Worm (Caenorhabditis elegans) whole organism, L1 larva: ENCODE results near the gene nhr-19.

ENCODE experiments used
- C04F5.9 ChIP-seq: sonication (generic microtip); optimal IDR thresholded peaks from 2 replicates; lab custom pipeline; 2016; ENCODE audit warnings: missing genetic modification characterization, missing compliant biosample characterization
- C16A3.4 ChIP-seq: fragments of 150-350 bp; optimal IDR thresholded peaks from 2 replicates; lab custom pipeline; 2014; ENCODE audit warnings: missing biosample characterization, missing genetic modification characterization
- C34B4.2 ChIP-seq: sonication (generic microtip); optimal IDR thresholded peaks from 2 replicates; lab custom pipeline; 2017; ENCODE audit warnings: mild to moderate bottlenecking, missing genetic modification characterization, missing compliant biosample characterization
- F16B12.6 ChIP-seq: fragments of 150-350 bp; optimal IDR thresholded peaks from 2 replicates; lab custom pipeline; 2014; ENCODE audit warnings: missing biosample characterization, missing genetic modification characterization
- Y116A8C.19 ChIP-seq: sonication (generic microtip); optimal IDR thresholded peaks from 2 replicates; lab custom pipeline; 2016; ENCODE audit warnings: missing compliant biosample characterization, missing genetic modification characterization, borderline replicate concordance
- aha-1 ChIP-seq: fragments of 150-350 bp; optimal IDR thresholded peaks from 2 replicates; lab custom pipeline; 2014; ENCODE audit warnings: missing biosample characterization, missing genetic modification characterization
- aly-2 ChIP-seq: fragments of 150-350 bp; optimal IDR thresholded peaks from 2 replicates; lab custom pipeline; 2014; ENCODE audit warnings: missing biosample characterization, missing genetic modification characterization
- ama-1 ChIP-seq: fragments of 150-350 bp; optimal IDR thresholded peaks from 2 replicates; lab custom pipeline; 2014
- blmp-1 ChIP-seq: fragments of 150-350 bp; optimal IDR thresholded peaks from 2 replicates; lab custom pipeline; 2014; ENCODE audit warnings: missing biosample characterization, missing genetic modification characterization
- ceh-63 ChIP-seq: fragments of 200-800 bp; sonication (Bioruptor generic); optimal IDR thresholded peaks from 2 replicates; lab custom pipeline; 2018; ENCODE audit warnings: mild to moderate bottlenecking, missing genetic modification characterization, missing compliant biosample characterization
- ceh-8 ChIP-seq: fragments of 200-800 bp; sonication (Bioruptor generic); optimal IDR thresholded peaks from 2 replicates; lab custom pipeline; 2018; ENCODE audit warnings: mild to moderate bottlenecking, missing genetic modification characterization, moderate library complexity, missing compliant biosample characterization
- ceh-82 ChIP-seq, 3 experiments: fragments of 150-350 bp in 1 of 3; sonication (generic microtip) in 2 of 3; optimal IDR thresholded peaks; 2 replicates each; lab custom pipeline; 2014 to 2017; ENCODE audit warnings: missing biosample characterization in 3 of 3, missing genetic modification characterization in 3 of 3
- ceh-88 ChIP-seq: fragments of 200-800 bp; sonication (Bioruptor generic); IDR thresholded peaks from 2 replicates; pipeline ENCODE4 v1.3.6; 2022; ENCODE audit warnings: missing genetic modification characterization, missing compliant biosample characterization
- ces-1 ChIP-seq: fragments of 150-350 bp; optimal IDR thresholded peaks from 2 replicates; lab custom pipeline; 2014; ENCODE audit warnings: missing biosample characterization, missing genetic modification reagents, missing genetic modification characterization
- dpl-1 ChIP-seq, 3 experiments: fragments of 150-350 bp in 2 of 3; sonication (generic microtip) in 1 of 3; optimal IDR thresholded peaks; 2 replicates each; lab custom pipeline; 2014 to 2017; ENCODE audit warnings: missing biosample characterization in 3 of 3, missing genetic modification characterization in 3 of 3, missing genetic modification reagents in 3 of 3
- dsc-1 ChIP-seq: sonication (generic microtip); optimal IDR thresholded peaks from 2 replicates; lab custom pipeline; 2016; ENCODE audit warnings: mild to moderate bottlenecking, missing genetic modification characterization, missing compliant biosample characterization
- efl-1 ChIP-seq, 4 experiments: fragments of 150-350 bp; optimal IDR thresholded peaks in 3 of 4; peaks in 1 of 4; 1 replicate in 1 of 4; 2 replicates in 3 of 4; lab custom pipeline; 2014; ENCODE audit warnings: missing biosample characterization in 2 of 4, missing genetic modification characterization in 2 of 4, missing genetic modification reagents in 2 of 4
- egl-13 ChIP-seq: sonication (generic microtip); optimal IDR thresholded peaks from 2 replicates; lab custom pipeline; 2016; ENCODE audit warnings: missing genotype, missing genetic modification reagents, missing genetic modification characterization, missing compliant biosample characterization
- elt-2 ChIP-seq: sonication (generic microtip); optimal IDR thresholded peaks from 2 replicates; lab custom pipeline; 2016; ENCODE audit warnings: missing genetic modification characterization, mild to moderate bottlenecking, inconsistent platforms, missing compliant biosample characterization, missing genetic modification reagents
- elt-3 ChIP-seq, 6 experiments: fragments of 150-350 bp in 1 of 6; sonication (generic microtip); optimal IDR thresholded peaks; 2 replicates each; lab custom pipeline; 2017 to 2018; ENCODE audit warnings: missing biosample characterization in 6 of 6, missing genetic modification characterization in 6 of 6, inconsistent platforms in 1 of 6
- fkh-4 ChIP-seq: sonication (generic microtip); optimal IDR thresholded peaks from 2 replicates; lab custom pipeline; 2016; ENCODE audit warnings: missing compliant biosample characterization, missing genetic modification characterization, borderline replicate concordance
- fkh-8 ChIP-seq: sonication (generic microtip); optimal IDR thresholded peaks from 2 replicates; lab custom pipeline; 2016; ENCODE audit warnings: mild to moderate bottlenecking, missing genetic modification characterization, missing compliant biosample characterization
- fos-1 ChIP-seq: fragments of 150-350 bp; optimal IDR thresholded peaks from 2 replicates; lab custom pipeline; 2014; ENCODE audit warnings: missing biosample characterization, missing genetic modification characterization
- hlh-17 ChIP-seq: fragments of 200-800 bp; sonication (Bioruptor generic); optimal IDR thresholded peaks from 2 replicates; lab custom pipeline; 2018; ENCODE audit warnings: missing genetic modification characterization, mild to moderate bottlenecking, missing compliant biosample characterization, moderate library complexity, borderline replicate concordance
- irx-1 ChIP-seq: sonication (generic microtip); optimal IDR thresholded peaks from 2 replicates; lab custom pipeline; 2016; ENCODE audit warnings: missing genetic modification characterization, missing compliant biosample characterization
- isw-1 ChIP-seq: fragments of 200-800 bp; sonication (Bioruptor generic); IDR thresholded peaks from 2 replicates; pipeline ENCODE4 v1.3.6; 2022; ENCODE audit warnings: missing genetic modification characterization, missing compliant biosample characterization
- lin-13 ChIP-seq: fragments of 150-350 bp; optimal IDR thresholded peaks from 2 replicates; lab custom pipeline; 2014; ENCODE audit warnings: missing biosample characterization, missing genetic modification reagents, missing genetic modification characterization
- lin-14 ChIP-seq: fragments of 200-800 bp; sonication (Bioruptor generic); optimal IDR thresholded peaks from 2 replicates; lab custom pipeline; 2018; ENCODE audit warnings: mild to moderate bottlenecking, missing genetic modification characterization, moderate library complexity, missing compliant biosample characterization
- lin-15B ChIP-seq: fragments of 150-350 bp; sonication (generic microtip); optimal IDR thresholded peaks from 3 replicates; lab custom pipeline; 2014; ENCODE audit warnings: missing biosample characterization, missing genetic modification characterization
- lin-35 ChIP-seq, 2 experiments: fragments of 150-350 bp; optimal IDR thresholded peaks; 2 replicates each; lab custom pipeline; 2014; ENCODE audit warnings: missing biosample characterization in 2 of 2, missing genetic modification characterization in 2 of 2, missing genetic modification reagents in 2 of 2
- lin-39 ChIP-seq: fragments of 150-350 bp; optimal IDR thresholded peaks from 2 replicates; lab custom pipeline; 2014; ENCODE audit warnings: missing biosample characterization, missing genetic modification reagents, missing genetic modification characterization
- lsy-2 ChIP-seq, 2 experiments: fragments of 150-350 bp; optimal IDR thresholded peaks; 2 replicates each; lab custom pipeline; 2014; ENCODE audit warnings: missing biosample characterization in 2 of 2, missing genetic modification characterization in 2 of 2
- mef-2 ChIP-seq: fragments of 150-350 bp; optimal IDR thresholded peaks from 2 replicates; lab custom pipeline; 2014; ENCODE audit warnings: missing biosample characterization, missing genetic modification characterization
- mep-1 ChIP-seq: fragments of 150-350 bp; optimal IDR thresholded peaks from 2 replicates; lab custom pipeline; 2014; ENCODE audit warnings: missing biosample characterization, missing genetic modification characterization
- nhr-12 ChIP-seq: sonication (generic microtip); optimal IDR thresholded peaks from 2 replicates; lab custom pipeline; 2017; ENCODE audit warnings: missing biosample characterization, missing genetic modification characterization
- nhr-19 ChIP-seq: fragments of 200-800 bp; sonication (Bioruptor generic); conservative IDR thresholded peaks from 2 replicates; pipeline ENCODE4 v1.3.6; 2022; ENCODE audit warnings: missing genetic modification characterization, missing compliant biosample characterization
- nhr-20 ChIP-seq: sonication (generic microtip); optimal IDR thresholded peaks from 2 replicates; lab custom pipeline; 2016; ENCODE audit warnings: mild to moderate bottlenecking, missing genetic modification characterization, missing compliant biosample characterization
- nhr-237 ChIP-seq: fragments of 150-350 bp; optimal IDR thresholded peaks from 2 replicates; lab custom pipeline; 2014; ENCODE audit warnings: missing biosample characterization, missing genetic modification characterization
- nhr-76 ChIP-seq: sonication (generic microtip); optimal IDR thresholded peaks from 2 replicates; lab custom pipeline; 2017; ENCODE audit warnings: missing biosample characterization, missing genetic modification characterization
- nhr-84 ChIP-seq: sonication (generic microtip); optimal IDR thresholded peaks from 2 replicates; lab custom pipeline; 2017; ENCODE audit warnings: missing biosample characterization, missing genetic modification characterization
- nhr-85 ChIP-seq: sonication (generic microtip); peaks from one replicate; lab custom pipeline; 2016; ENCODE audit warnings: missing genetic modification characterization, inconsistent platforms, missing compliant biosample characterization
- nhr-90 ChIP-seq: sonication (generic microtip); optimal IDR thresholded peaks from 2 replicates; lab custom pipeline; 2016; ENCODE audit warnings: mild to moderate bottlenecking, missing genetic modification characterization, missing compliant biosample characterization; ENCODE audit not compliant: poor library complexity
- pag-3 ChIP-seq: sonication (generic microtip); optimal IDR thresholded peaks from 2 replicates; lab custom pipeline; 2017; ENCODE audit warnings: missing genetic modification characterization, mild to moderate bottlenecking, missing compliant biosample characterization, antibody characterized with exemption, borderline replicate concordance; ENCODE audit not compliant: insufficient read depth
- pax-3 ChIP-seq: fragments of 200-800 bp; sonication (Bioruptor generic); optimal IDR thresholded peaks from 2 replicates; lab custom pipeline; 2018; ENCODE audit warnings: mild to moderate bottlenecking, missing genetic modification characterization, moderate library complexity, missing compliant biosample characterization
- pqm-1 ChIP-seq: sonication (generic microtip); optimal IDR thresholded peaks from 3 replicates; lab custom pipeline; 2017; ENCODE audit warnings: missing biosample characterization, missing genetic modification characterization
- rnt-1 ChIP-seq: sonication (generic microtip); optimal IDR thresholded peaks from 2 replicates; lab custom pipeline; 2016; ENCODE audit warnings: mild to moderate bottlenecking, missing genetic modification characterization, moderate library complexity, missing compliant biosample characterization
- sox-4 ChIP-seq: sonication (generic microtip); optimal IDR thresholded peaks from 2 replicates; lab custom pipeline; 2016; ENCODE audit warnings: missing genetic modification characterization, missing compliant biosample characterization
- sptf-1 ChIP-seq: fragments of 150-350 bp; optimal IDR thresholded peaks from 2 replicates; lab custom pipeline; 2014; ENCODE audit warnings: missing biosample characterization, missing genetic modification characterization
- sup-37 ChIP-seq: fragments of 200-800 bp; sonication (Bioruptor generic); optimal IDR thresholded peaks from 2 replicates; lab custom pipeline; 2018; ENCODE audit warnings: mild to moderate bottlenecking, missing genetic modification characterization, missing compliant biosample characterization
- swsn-7 ChIP-seq: sonication (generic microtip); optimal IDR thresholded peaks from 2 replicates; lab custom pipeline; 2016; ENCODE audit warnings: missing genetic modification characterization, missing compliant biosample characterization
- xbp-1 ChIP-seq: sonication (generic microtip); optimal IDR thresholded peaks from 2 replicates; lab custom pipeline; 2016; ENCODE audit warnings: missing genetic modification characterization, missing compliant biosample characterization
- ztf-11 ChIP-seq, 2 experiments: sonication (generic microtip); optimal IDR thresholded peaks; 2 replicates each; lab custom pipeline; 2016 to 2017; ENCODE audit warnings: missing genetic modification characterization in 2 of 2, missing biosample characterization in 1 of 2, missing compliant biosample characterization in 1 of 2

Gene nhr-19

ce11 chrII:9591071-9591470 is 14.3 kb downstream of the nhr-19 start, which contains the start of the genes E02H1.1 and tag-124:
TSS of gene E02H1.1 (minus strand) at chrII:9591164.
TSS of gene tag-124 (plus strand) at chrII:9591292.
- TF ChIP-seq elt-2 (tag; lab: Kevin White, UChicago) (peak; percentile 88), nhr-19 (GFP tag; lab: Robert Waterston, UW) (peak; percentile 97), rnt-1 (tag; lab: Kevin White, UChicago) (peak; percentile 99), nhr-84 (tag; lab: Kevin White, UChicago) (no peak), blmp-1 (peak; percentile 50), fkh-8 (tag; lab: Kevin White, UChicago) (peak; percentile 84), pag-3 (no peak), sptf-1 (tag; lab: Kevin White, UChicago) (no peak), ceh-8 (GFP tag; lab: Kevin White, UChicago) (peak; percentile 47), C16A3.4 (tag; lab: Kevin White, UChicago) (peak; percentile 23), egl-13 (tag; lab: Kevin White, UChicago) (peak; percentile 97), ceh-63 (GFP tag; lab: Kevin White, UChicago) (peak; percentile 65), pqm-1 (no peak), ama-1 (lab: Kevin White, UChicago) (no peak), Y116A8C.19 (peak; percentile 93), dsc-1 (tag; lab: Kevin White, UChicago) (peak; percentile 96), lin-14 (GFP tag; lab: Kevin White, UChicago) (peak; percentile 86), nhr-20 (tag; lab: Kevin White, UChicago) (peak; percentile 94), ceh-82 (tag; optimal IDR thresholded peaks at IDR 0.05; lab: Kevin White, UChicago) (peak; percentile 52 to 66 (median 65)), lin-13 (GFP tag; lab: Kevin White, UChicago) (peak; percentile 16), fkh-4 (tag; lab: Kevin White, UChicago) (peak; percentile 96), C04F5.9 (tag; lab: Kevin White, UChicago) (peak; percentile 92), nhr-90 (tag; lab: Kevin White, UChicago) (peak; percentile 94), aha-1 (tag; lab: Kevin White, UChicago) (no peak), lin-35 (GFP tag; optimal IDR thresholded peaks at IDR 0.05; lab: Kevin White, UChicago) (peak; percentile 73 to 76), pax-3 (peak; percentile 93), hlh-17 (GFP tag; lab: Kevin White, UChicago) (no peak), F16B12.6 (peak; percentile 33), lin-15B (tag; lab: Kevin White, UChicago) (peak; percentile 32), ces-1 (GFP tag; lab: Kevin White, UChicago) (no peak), lsy-2 (tag; optimal IDR thresholded peaks at IDR 0.05; lab: Kevin White, UChicago) (peak; percentile 84 to 88), mep-1 (peak; percentile 78), isw-1 (peak; percentile 77), nhr-76 (tag; lab: Kevin White, UChicago) (no peak), nhr-85 (tag; lab: Kevin White, UChicago) (peak; percentile 97), nhr-237 (tag; lab: Kevin White, UChicago) (no peak), sox-4 (tag; lab: Kevin White, UChicago) (peak; percentile 95), mef-2 (tag; lab: Kevin White, UChicago) (no peak), sup-37 (peak; percentile 60), nhr-12 (tag; lab: Kevin White, UChicago) (no peak), C34B4.2 (peak; percentile 37), elt-3 (tag; optimal IDR thresholded peaks at IDR 0.05; lab: Kevin White, UChicago) (peak in 2 of 6 experiments; percentile 47 to 62), aly-2 (peak; percentile 57), fos-1 (tag; lab: Kevin White, UChicago) (peak; percentile 61), irx-1 (peak; percentile 97), xbp-1 (tag; lab: Kevin White, UChicago) (peak; percentile 92), swsn-7 (tag; lab: Kevin White, UChicago) (peak; percentile 91), lin-39 (peak; percentile 62), ceh-88 (peak; percentile 84), ztf-11 (tag; optimal IDR thresholded peaks at IDR 0.05; lab: Kevin White, UChicago) (peak in 1 of 2 experiments; percentile 97), dpl-1 (GFP tag; optimal IDR thresholded peaks at IDR 0.05; lab: Kevin White, UChicago) (peak; percentile 65 to 77 (median 73)), efl-1 (optimal IDR thresholded peaks at IDR 0.05; lab: Kevin White, UChicago) (peak; percentile 75 to 81), efl-1 (GFP tag; optimal IDR thresholded peaks at IDR 0.05 in 1 of 2; lab: Kevin White, UChicago) (peak; percentile 75 to 97)
